Worm (Caenorhabditis elegans) whole organism, L3 larva: ENCODE measurements around the gene glr-4.

Experiments
- R02D3.7 ChIP-seq: fragments of 150-350 bp; optimal IDR thresholded peaks from 2 replicates; lab custom pipeline; 2014; ENCODE audit warnings: missing biosample characterization, missing genetic modification characterization
- ZK546.5 ChIP-seq: sonication (generic microtip); optimal IDR thresholded peaks from 2 replicates; lab custom pipeline; 2017; ENCODE audit warnings: missing biosample characterization, missing genetic modification characterization
- aly-2 ChIP-seq: fragments of 150-350 bp; optimal IDR thresholded peaks from 2 replicates; lab custom pipeline; 2014; ENCODE audit warnings: missing biosample characterization, missing genetic modification characterization
- ama-1 ChIP-seq: fragments of 150-350 bp; optimal IDR thresholded peaks from 2 replicates; lab custom pipeline; 2018
- ceh-16 ChIP-seq: sonication (generic microtip); optimal IDR thresholded peaks from 2 replicates; lab custom pipeline; 2017; ENCODE audit warnings: missing biosample characterization, missing genetic modification characterization
- ceh-28 ChIP-seq: fragments of 150-350 bp; optimal IDR thresholded peaks from 2 replicates; lab custom pipeline; 2014; ENCODE audit warnings: missing biosample characterization, missing genetic modification reagents, missing genetic modification characterization
- ceh-82 ChIP-seq: fragments of 150-350 bp; optimal IDR thresholded peaks from 2 replicates; lab custom pipeline; 2014; ENCODE audit warnings: missing biosample characterization, missing genetic modification characterization
- ceh-9 ChIP-seq: sonication (generic microtip); optimal IDR thresholded peaks from 2 replicates; lab custom pipeline; 2018; ENCODE audit warnings: missing biosample characterization, missing genetic modification characterization
- egl-5 ChIP-seq: fragments of 150-350 bp; optimal IDR thresholded peaks from 2 replicates; lab custom pipeline; 2017; ENCODE audit warnings: missing biosample characterization, missing genetic modification reagents, missing genetic modification characterization, inconsistent platforms
- elt-2 ChIP-seq: sonication (generic microtip); optimal IDR thresholded peaks from 2 replicates; lab custom pipeline; 2016; ENCODE audit warnings: missing genetic modification reagents, mild to moderate bottlenecking, missing genetic modification characterization, missing compliant biosample characterization
- elt-3 ChIP-seq, 3 experiments: fragments of 150-350 bp in 1 of 3; sonication (generic microtip) in 2 of 3; optimal IDR thresholded peaks; 2 replicates in 2 of 3; 4 replicates in 1 of 3; lab custom pipeline; 2014 to 2017; ENCODE audit warnings: missing biosample characterization in 3 of 3, missing genetic modification characterization in 3 of 3
- eor-1 ChIP-seq, 2 experiments: fragments of 150-350 bp; optimal IDR thresholded peaks; 2 replicates each; lab custom pipeline; 2014 to 2018; ENCODE audit warnings: missing biosample characterization in 2 of 2, missing genetic modification characterization in 2 of 2
- fkh-10 ChIP-seq: sonication (generic microtip); optimal IDR thresholded peaks from 2 replicates; lab custom pipeline; 2017; ENCODE audit warnings: missing biosample characterization, missing genetic modification reagents, missing genetic modification characterization
- fkh-2 ChIP-seq: fragments of 150-350 bp; optimal IDR thresholded peaks from 2 replicates; lab custom pipeline; 2014; ENCODE audit warnings: missing biosample characterization, missing genetic modification reagents, missing genetic modification characterization
- fos-1 ChIP-seq: fragments of 150-350 bp; optimal IDR thresholded peaks from 2 replicates; lab custom pipeline; 2014; ENCODE audit warnings: missing biosample characterization, missing genetic modification characterization
- hmg-11 ChIP-seq: sonication (generic microtip); optimal IDR thresholded peaks from 2 replicates; lab custom pipeline; 2016; ENCODE audit warnings: missing genetic modification characterization, missing compliant biosample characterization
- jun-1 ChIP-seq: fragments of 150-350 bp; optimal IDR thresholded peaks from 2 replicates; lab custom pipeline; 2014; ENCODE audit warnings: missing biosample characterization, missing genetic modification reagents, missing genetic modification characterization
- lin-15B ChIP-seq: fragments of 150-350 bp; optimal IDR thresholded peaks from 2 replicates; lab custom pipeline; 2014; ENCODE audit warnings: missing biosample characterization, missing genetic modification characterization
- lin-39 ChIP-seq: fragments of 150-350 bp; optimal IDR thresholded peaks from 2 replicates; lab custom pipeline; 2018; ENCODE audit warnings: missing biosample characterization, missing genetic modification reagents, missing genetic modification characterization
- lsy-12 ChIP-seq: sonication (generic microtip); optimal IDR thresholded peaks from 2 replicates; lab custom pipeline; 2016; ENCODE audit warnings: mild to moderate bottlenecking, missing genetic modification characterization, missing compliant biosample characterization
- mdl-1 ChIP-seq: fragments of 150-350 bp; optimal IDR thresholded peaks from 2 replicates; lab custom pipeline; 2014; ENCODE audit warnings: missing biosample characterization, missing genetic modification characterization
- mml-1 ChIP-seq: fragments of 150-350 bp; sonication (generic microtip); optimal IDR thresholded peaks from 3 replicates; lab custom pipeline; 2014; ENCODE audit warnings: missing biosample characterization, missing genetic modification characterization
- nhr-11 ChIP-seq: fragments of 150-350 bp; optimal IDR thresholded peaks from 2 replicates; lab custom pipeline; 2014; ENCODE audit warnings: missing biosample characterization, missing genetic modification characterization
- nhr-12 ChIP-seq: fragments of 150-350 bp; optimal IDR thresholded peaks from 2 replicates; lab custom pipeline; 2014; ENCODE audit warnings: missing biosample characterization, missing genetic modification characterization
- nhr-23 ChIP-seq: fragments of 150-350 bp; optimal IDR thresholded peaks from 2 replicates; lab custom pipeline; 2014; ENCODE audit warnings: missing biosample characterization, missing genetic modification reagents, missing genetic modification characterization
- nhr-237 ChIP-seq: fragments of 150-350 bp; optimal IDR thresholded peaks from 2 replicates; lab custom pipeline; 2014; ENCODE audit warnings: missing biosample characterization, missing genetic modification characterization
- nhr-25 ChIP-seq: sonication (generic microtip); optimal IDR thresholded peaks from 2 replicates; lab custom pipeline; 2017; ENCODE audit warnings: missing biosample characterization, missing genetic modification characterization
- nhr-43 ChIP-seq: sonication (generic microtip); optimal IDR thresholded peaks from 2 replicates; lab custom pipeline; 2016; ENCODE audit warnings: mild to moderate bottlenecking, missing genetic modification characterization, missing compliant biosample characterization; ENCODE audit not compliant: poor library complexity, severe bottlenecking
- nhr-76 ChIP-seq: fragments of 150-350 bp; sonication (generic microtip); optimal IDR thresholded peaks from 5 replicates; lab custom pipeline; 2014; ENCODE audit warnings: missing biosample characterization, missing genetic modification characterization
- pha-4 ChIP-seq: fragments of 150-350 bp; optimal IDR thresholded peaks from 2 replicates; lab custom pipeline; 2014; ENCODE audit warnings: missing biosample characterization, missing genetic modification reagents, missing genetic modification characterization
- pqm-1 ChIP-seq: fragments of 150-350 bp; optimal IDR thresholded peaks from 2 replicates; lab custom pipeline; 2017; ENCODE audit warnings: missing biosample characterization, missing genetic modification characterization, inconsistent platforms
- sea-2 ChIP-seq: fragments of 150-350 bp; sonication (generic microtip); optimal IDR thresholded peaks from 4 replicates; lab custom pipeline; 2014; ENCODE audit warnings: missing biosample characterization, missing genetic modification reagents, missing genetic modification characterization
- skn-1 ChIP-seq: fragments of 150-350 bp; optimal IDR thresholded peaks from 2 replicates; lab custom pipeline; 2014; ENCODE audit warnings: missing biosample characterization, missing genetic modification characterization
- snpc-4 ChIP-seq: fragments of 150-350 bp; optimal IDR thresholded peaks from 2 replicates; lab custom pipeline; 2014; ENCODE audit warnings: missing biosample characterization, missing genetic modification characterization
- tbx-2 ChIP-seq: sonication (generic microtip); optimal IDR thresholded peaks from 2 replicates; lab custom pipeline; 2016; ENCODE audit warnings: mild to moderate bottlenecking, missing genetic modification characterization, missing compliant biosample characterization
- unc-62 ChIP-seq: fragments of 150-350 bp; sonication (generic microtip); optimal IDR thresholded peaks from 4 replicates; lab custom pipeline; 2014; ENCODE audit warnings: missing biosample characterization, missing genetic modification reagents, missing genetic modification characterization
- ztf-11 ChIP-seq: fragments of 150-350 bp; optimal IDR thresholded peaks from 2 replicates; lab custom pipeline; 2014; ENCODE audit warnings: missing biosample characterization, missing genetic modification characterization
- ztf-4 ChIP-seq: fragments of 150-350 bp; optimal IDR thresholded peaks from 2 replicates; lab custom pipeline; 2014; ENCODE audit warnings: missing biosample characterization, missing genetic modification characterization

The glr-4 gene

ce11 chrII:7810869-7811543, 16.9 kb upstream of the glr-4 start, which contains the start of gene cki-1:
TSS of gene cki-1 (plus strand) at chrII:7811240.
- TF ChIP-seq ceh-82 (no peak), nhr-25 (tag; lab: Kevin White, UChicago) (no peak), ceh-9 (tag; lab: Kevin White, UChicago) (no peak), eor-1 (tag; optimal IDR thresholded peaks at IDR 0.05; lab: Kevin White, UChicago) (no peak), ceh-28 (tag; lab: Kevin White, UChicago) (no peak), ama-1 (lab: Kevin White, UChicago) (no peak), tbx-2 (tag; lab: Kevin White, UChicago) (no peak), lin-15B (tag; lab: Kevin White, UChicago) (no peak), ZK546.5 (no peak), nhr-11 (tag; lab: Kevin White, UChicago) (no peak), unc-62 (GFP tag; lab: Kevin White, UChicago) (no peak), lin-39 (tag; lab: Kevin White, UChicago) (no peak), nhr-76 (no peak), snpc-4 (tag; lab: Kevin White, UChicago) (no peak), hmg-11 (no peak), R02D3.7 (no peak), elt-2 (no peak), pha-4 (no peak), egl-5 (tag; lab: Kevin White, UChicago) (no peak)
- TF ChIP-seq, all 47 proteins: peak for 0

ce11 chrII:7810162-7810868, 16.2 kb upstream of the glr-4 start:
- TF ChIP-seq pha-4 (peak; percentile 35), nhr-43 (tag; lab: Kevin White, UChicago) (no peak), jun-1 (no peak), aly-2 (tag; lab: Kevin White, UChicago) (no peak)

ce11 chrII:7809358-7809914, 15.3 kb upstream of the glr-4 start:
- no peak for TF ChIP-seq nhr-76
- no peak for TF ChIP-seq nhr-43 (tag; lab: Kevin White, UChicago)
- TF ChIP-seq tbx-2 (tag; lab: Kevin White, UChicago), result no peak
- TF ChIP-seq nhr-25 (tag; lab: Kevin White, UChicago), result no peak
- no peak for TF ChIP-seq mdl-1 (tag; lab: Kevin White, UChicago)

- peak; percentile 7 for TF ChIP-seq nhr-43 (tag; lab: Kevin White, UChicago)
- TF ChIP-seq jun-1, result peak; percentile 60
- TF ChIP-seq nhr-12 (tag; lab: Kevin White, UChicago), result no peak
- TF ChIP-seq unc-62 (GFP tag; lab: Kevin White, UChicago), result peak; percentile 2
- peak; percentile 16 for TF ChIP-seq snpc-4 (tag; lab: Kevin White, UChicago)
- no peak for TF ChIP-seq R02D3.7
- no peak for TF ChIP-seq lin-39 (tag; lab: Kevin White, UChicago)
- TF ChIP-seq pqm-1 (tag; lab: Kevin White, UChicago), result peak; percentile 92
- no peak for TF ChIP-seq ceh-82
- TF ChIP-seq ceh-28 (tag; lab: Kevin White, UChicago), result no peak
- TF ChIP-seq nhr-76, result no peak
- no peak for TF ChIP-seq fkh-2 (tag; lab: Kevin White, UChicago)
- TF ChIP-seq ceh-16 (tag; lab: Kevin White, UChicago), result no peak
- no peak for TF ChIP-seq aly-2 (tag; lab: Kevin White, UChicago)
- TF ChIP-seq nhr-25 (tag; lab: Kevin White, UChicago), result peak; percentile 44
- TF ChIP-seq fkh-10, result no peak
- TF ChIP-seq elt-3 (tag; optimal IDR thresholded peaks at IDR 0.05; lab: Kevin White, UChicago), result no peak
- TF ChIP-seq mml-1, result no peak
- no peak for TF ChIP-seq ztf-11 (tag; lab: Kevin White, UChicago)
- no peak for TF ChIP-seq fos-1 (tag; lab: Kevin White, UChicago)
- TF ChIP-seq nhr-23 (tag; lab: Kevin White, UChicago), result peak; percentile 52
- no peak for TF ChIP-seq sea-2
- TF ChIP-seq lsy-12 (tag; lab: Kevin White, UChicago), result peak; percentile 20
- TF ChIP-seq lin-15B (tag; lab: Kevin White, UChicago), result no peak
- no peak for TF ChIP-seq ztf-4 (tag; lab: Kevin White, UChicago)
- no peak for TF ChIP-seq skn-1 (tag; lab: Kevin White, UChicago)
- peak; percentile 13 for TF ChIP-seq pha-4
- peak; percentile 95 for TF ChIP-seq elt-2
- TF ChIP-seq nhr-237 (tag; lab: Kevin White, UChicago), result no peak
Observed at ce11 chrII:7808950-7809349, 14.8 kb upstream of the glr-4 start.
